Fruit fly (Drosophila melanogaster): Measurements from ENCODE around the gene Frl.

DNA sequence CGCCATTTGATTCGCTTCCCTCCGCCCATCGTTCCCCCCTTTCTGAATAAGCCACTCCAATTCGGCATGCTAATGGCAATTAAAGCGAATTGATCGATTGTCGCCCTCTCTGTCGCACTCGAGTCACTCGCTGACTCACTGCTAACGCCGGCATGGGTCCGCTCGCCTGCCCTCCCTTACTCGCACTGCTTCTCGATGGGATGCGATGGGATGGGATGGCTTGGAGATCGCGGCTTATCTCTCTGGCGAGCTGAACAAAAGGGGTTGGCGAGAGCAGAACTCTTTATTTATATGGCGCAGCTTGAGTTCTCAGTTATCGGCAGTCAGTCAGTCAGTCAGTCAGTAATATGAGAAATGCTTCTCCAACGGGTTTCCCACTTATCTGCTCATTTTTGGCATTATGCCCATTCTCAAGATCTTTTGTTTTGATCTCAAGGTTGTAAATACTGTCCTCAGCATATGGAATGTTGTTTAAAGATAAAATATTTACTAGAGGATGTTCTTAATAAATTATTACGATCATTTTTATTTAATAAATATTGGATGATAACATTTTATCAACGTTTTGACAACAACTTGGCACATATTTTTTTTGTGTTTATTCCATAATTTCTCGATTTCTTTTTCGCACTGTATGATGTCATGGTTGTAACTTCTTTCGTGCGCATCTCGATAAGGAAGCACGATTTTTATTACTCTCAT, 3.0 kb downstream of the Frl start:
- TF ChIP-seq sima (GFP tag; optimal IDR thresholded peaks at IDR 0.05), result no peak
- TF ChIP-seq CG30431 (GFP tag; optimal IDR thresholded peaks at IDR 0.05), result no peak
- TF ChIP-seq croc (GFP tag; conservative IDR thresholded peaks at IDR 0.05), result no peak
- TF ChIP-seq h (optimal IDR thresholded peaks at IDR 0.05), result no peak
- no peak for TF ChIP-seq Ravus (GFP tag; IDR thresholded peaks at IDR 0.05)
- no peak for TF ChIP-seq CG15269 (tag; optimal IDR thresholded peaks at IDR 0.05)
- TF ChIP-seq Jarid2 (GFP tag; optimal IDR thresholded peaks at IDR 0.05), result no peak
- no peak for TF ChIP-seq az2 (GFP tag; optimal IDR thresholded peaks at IDR 0.05)
